Fruit fly (Drosophila melanogaster) whole organism, adult: ENCODE results near the gene mRpS21.

Source experiments
- CG1620 ChIP-seq: fragments of 200-800 bp; sonication (Bioruptor generic); optimal IDR thresholded peaks from 2 replicates; lab custom pipeline; 2016; ENCODE audit warnings: missing biosample characterization, missing genetic modification characterization
- CG7101 ChIP-seq: fragments of 200-800 bp; sonication (Bioruptor generic); optimal IDR thresholded peaks from 2 replicates; lab custom pipeline; 2018; ENCODE audit warnings: missing biosample characterization, mild to moderate bottlenecking, missing genetic modification characterization, moderate library complexity
- Mnt ChIP-seq: fragments of 200-800 bp; sonication (Bioruptor generic); optimal IDR thresholded peaks from 2 replicates; lab custom pipeline; 2016; ENCODE audit warnings: missing biosample characterization, mild to moderate bottlenecking, missing genetic modification characterization
- kay ChIP-seq: fragments of 200-800 bp; sonication (Bioruptor generic); peaks from one replicate; lab custom pipeline; 2016; ENCODE audit warnings: missing biosample characterization, missing genetic modification characterization, borderline replicate concordance
- toe ChIP-seq: fragments of 200-800 bp; sonication (Bioruptor generic); optimal IDR thresholded peaks from 2 replicates; lab custom pipeline; 2016; ENCODE audit warnings: missing biosample characterization, missing genetic modification characterization

DNA sequence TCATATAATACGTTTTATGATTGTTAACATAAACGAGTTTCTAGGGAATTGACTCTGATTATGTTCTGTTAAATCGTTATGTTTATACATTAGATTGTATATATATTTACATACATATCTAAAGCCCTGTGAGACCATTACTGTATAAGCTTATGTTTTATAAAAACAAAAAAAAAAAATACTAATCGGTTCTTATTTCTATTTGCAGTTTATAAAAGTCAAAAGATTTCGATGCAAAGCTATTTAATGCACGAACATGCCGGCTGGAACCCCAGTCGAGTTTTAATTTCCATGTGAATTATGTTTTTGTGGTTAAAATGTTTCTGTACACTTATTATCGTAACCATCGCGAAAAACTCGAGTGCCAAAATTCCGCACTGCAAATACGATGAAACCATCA is 28.2 kb downstream of the mRpS21 start, which contains the start of gene mthl12:
- TF ChIP-seq Mnt (GFP tag; lab: Kevin White, UChicago), result no peak
- TF ChIP-seq kay (GFP tag; lab: Kevin White, UChicago), result no peak
- TF ChIP-seq toe (GFP tag; lab: Kevin White, UChicago), result no peak
- no peak for TF ChIP-seq CG1620 (GFP tag; lab: Kevin White, UChicago)
- no peak for TF ChIP-seq CG7101 (tag; lab: Kevin White, UChicago)
